Fruit fly (Drosophila melanogaster) whole organism, embryonic: ENCODE results near the gene CG8142.

Experiments used
- Antp ChIP-seq: fragments of 200-800 bp; sonication (Bioruptor generic); optimal IDR thresholded peaks from 3 replicates; lab custom pipeline; 2016; ENCODE audit warnings: missing biosample characterization, missing genetic modification characterization
- B-H1 ChIP-seq: fragments of 200-800 bp; sonication (Bioruptor generic); IDR thresholded peaks from 3 replicates; pipeline ENCODE4 v1.3.6; 2022; ENCODE audit warnings: missing biosample characterization, missing genetic modification characterization
- Bteb2 ChIP-seq: fragments of 200-800 bp; sonication (Bioruptor generic); optimal IDR thresholded peaks from 2 replicates; lab custom pipeline; 2016; ENCODE audit warnings: missing biosample characterization, missing genetic modification characterization
- CG11695 ChIP-seq: fragments of 200-800 bp; sonication (Bioruptor generic); IDR thresholded peaks from 3 replicates; pipeline ENCODE4 v1.3.6; 2022; ENCODE audit warnings: missing biosample characterization, missing genetic modification characterization
- CG13424 ChIP-seq: fragments of 200-800 bp; sonication (Bioruptor generic); optimal IDR thresholded peaks from 2 replicates; lab custom pipeline; 2019; ENCODE audit warnings: missing biosample characterization, mild to moderate bottlenecking, missing genetic modification characterization, moderate library complexity
- CG14014 ChIP-seq: fragments of 200-800 bp; sonication (Bioruptor generic); IDR thresholded peaks from 2 replicates; pipeline ENCODE4 v1.3.6; 2022; ENCODE audit warnings: missing biosample characterization, missing genetic modification characterization
- CG15514 ChIP-seq: fragments of 200-800 bp; sonication (Bioruptor generic); optimal IDR thresholded peaks from 3 replicates; lab custom pipeline; 2017; ENCODE audit warnings: missing biosample characterization, missing genetic modification characterization, mild to moderate bottlenecking, moderate library complexity, missing genetic modification reagents
- CG1603 ChIP-seq: fragments of 200-800 bp; sonication (Bioruptor generic); optimal IDR thresholded peaks from 2 replicates; lab custom pipeline; 2019; ENCODE audit warnings: missing biosample characterization, mild to moderate bottlenecking, missing genetic modification characterization, moderate library complexity
- CG16863 ChIP-seq: fragments of 200-800 bp; sonication (Bioruptor generic); optimal IDR thresholded peaks from 3 replicates; lab custom pipeline; 2016; ENCODE audit warnings: missing biosample characterization, missing genetic modification characterization
- CG17359 ChIP-seq: fragments of 200-800 bp; sonication (Bioruptor generic); optimal IDR thresholded peaks from 3 replicates; lab custom pipeline; 2018; ENCODE audit warnings: missing biosample characterization, mild to moderate bottlenecking, missing genetic modification characterization, moderate library complexity
- CG18599 ChIP-seq: fragments of 200-800 bp; sonication (Bioruptor generic); optimal IDR thresholded peaks from 3 replicates; lab custom pipeline; 2017; ENCODE audit warnings: missing biosample characterization, missing genetic modification characterization, mild to moderate bottlenecking, moderate library complexity, missing genetic modification reagents
- CG2889 ChIP-seq: fragments of 200-800 bp; sonication (Bioruptor generic); IDR thresholded peaks from 3 replicates; pipeline ENCODE4 v1.3.6; 2022; ENCODE audit warnings: missing biosample characterization, missing genetic modification characterization
- CG32532 ChIP-seq: fragments of 200-800 bp; sonication (Bioruptor generic); IDR thresholded peaks from 2 replicates; pipeline ENCODE4 v1.3.6; 2022; ENCODE audit warnings: missing biosample characterization, missing genetic modification characterization
- CG4424 ChIP-seq: fragments of 200-800 bp; sonication (Bioruptor generic); optimal IDR thresholded peaks from 3 replicates; lab custom pipeline; 2016; ENCODE audit warnings: missing biosample characterization, missing genetic modification characterization
- CG7556 ChIP-seq: fragments of 200-800 bp; sonication (Bioruptor generic); optimal IDR thresholded peaks from 2 replicates; lab custom pipeline; 2017; ENCODE audit warnings: missing biosample characterization, mild to moderate bottlenecking, missing genetic modification characterization
- CG7928 ChIP-seq: fragments of 200-800 bp; sonication (Bioruptor generic); optimal IDR thresholded peaks from 2 replicates; lab custom pipeline; 2017; ENCODE audit warnings: missing biosample characterization, mild to moderate bottlenecking, missing genetic modification characterization
- CG8290 ChIP-seq, 3 experiments: fragments of 200-800 bp; sonication (Bioruptor generic); optimal IDR thresholded peaks; 2 replicates each; lab custom pipeline; 2016 to 2019; ENCODE audit warnings: missing biosample characterization in 3 of 3, missing genetic modification characterization in 3 of 3, mild to moderate bottlenecking in 2 of 3, moderate library complexity in 1 of 3
- Dfd ChIP-seq, 2 experiments: fragments of >200 bp; optimal IDR thresholded peaks; 2 replicates each; lab custom pipeline; 2017; ENCODE audit warnings: missing biosample characterization in 2 of 2, missing genetic modification characterization in 2 of 2
- Dll ChIP-seq: fragments of 200-800 bp; sonication (Bioruptor generic); IDR thresholded peaks from 4 replicates; pipeline ENCODE4 v1.3.6; 2022; ENCODE audit warnings: missing biosample characterization, missing genetic modification characterization; ENCODE audit not compliant: partially characterized antibody
- HHEX ChIP-seq: fragments of 200-800 bp; sonication (Bioruptor generic); optimal IDR thresholded peaks from 3 replicates; lab custom pipeline; 2017; ENCODE audit warnings: missing biosample characterization, mild to moderate bottlenecking, missing genetic modification characterization, missing genetic modification reagents
- MBD-R2 ChIP-seq: fragments of 200-800 bp; sonication (Bioruptor generic); IDR thresholded peaks from 2 replicates; pipeline ENCODE4 v1.3.6; 2022; ENCODE audit warnings: missing biosample characterization, missing genetic modification characterization
- Meics ChIP-seq: fragments of 200-800 bp; sonication (Bioruptor generic); optimal IDR thresholded peaks from 2 replicates; lab custom pipeline; 2017; ENCODE audit warnings: missing biosample characterization, mild to moderate bottlenecking, missing genetic modification characterization
- NFAT ChIP-seq: fragments of 200-800 bp; sonication (Bioruptor generic); IDR thresholded peaks from 2 replicates; pipeline ENCODE4 v1.3.6; 2022; ENCODE audit warnings: missing biosample characterization, missing genetic modification characterization
- Ptx1 ChIP-seq: fragments of 200-800 bp; sonication (Bioruptor generic); IDR thresholded peaks from 2 replicates; pipeline ENCODE4 v1.3.6; 2022; ENCODE audit warnings: missing biosample characterization, missing genetic modification characterization
- Side ChIP-seq: fragments of 200-800 bp; sonication (Bioruptor generic); optimal IDR thresholded peaks from 2 replicates; lab custom pipeline; 2016; ENCODE audit warnings: missing biosample characterization, missing genetic modification characterization
- Trl ChIP-seq, 3 experiments: fragments of >200 bp in 2 of 3; fragments of 200-800 bp in 1 of 3; sonication (Bioruptor generic) in 1 of 3; optimal IDR thresholded peaks; 2 replicates in 1 of 3; 3 replicates in 2 of 3; lab custom pipeline; 2016 to 2017; ENCODE audit warnings: missing biosample characterization in 1 of 3, missing genetic modification characterization in 1 of 3
- al ChIP-seq: fragments of 200-800 bp; sonication (Bioruptor generic); IDR thresholded peaks from 2 replicates; pipeline ENCODE4 v1.3.6; 2022; ENCODE audit warnings: missing biosample characterization, missing genetic modification characterization
- bbx ChIP-seq: fragments of 200-800 bp; sonication (Bioruptor generic); IDR thresholded peaks from 2 replicates; pipeline ENCODE4 v1.3.6; 2022; ENCODE audit warnings: missing biosample characterization, missing genetic modification characterization; ENCODE audit not compliant: partially characterized antibody
- bowl ChIP-seq: fragments of 200-800 bp; sonication (Bioruptor generic); IDR thresholded peaks from 2 replicates; pipeline ENCODE4 v1.3.6; 2022; ENCODE audit warnings: missing biosample characterization, missing genetic modification characterization
- crc ChIP-seq: fragments of 200-800 bp; sonication (Bioruptor generic); optimal IDR thresholded peaks from 2 replicates; lab custom pipeline; 2016; ENCODE audit warnings: missing biosample characterization, missing genetic modification characterization
- dm ChIP-seq: fragments of 200-800 bp; sonication (Bioruptor generic); optimal IDR thresholded peaks from 3 replicates; lab custom pipeline; 2016; ENCODE audit warnings: missing biosample characterization, missing genetic modification characterization
- ewg ChIP-seq: fragments of 200-800 bp; sonication (Bioruptor generic); optimal IDR thresholded peaks from 3 replicates; lab custom pipeline; 2017; ENCODE audit warnings: mild to moderate bottlenecking, missing biosample characterization, missing genetic modification reagents, missing genetic modification characterization
- fd3F ChIP-seq: fragments of 200-800 bp; sonication (Bioruptor generic); optimal IDR thresholded peaks from 2 replicates; lab custom pipeline; 2018; ENCODE audit warnings: missing biosample characterization, mild to moderate bottlenecking, missing genetic modification characterization, moderate library complexity
- grau ChIP-seq: fragments of 200-800 bp; optimal IDR thresholded peaks from 3 replicates; lab custom pipeline; 2019; ENCODE audit warnings: missing biosample characterization, mild to moderate bottlenecking, missing genetic modification characterization, moderate library complexity
- gsb-n ChIP-seq: fragments of 200-800 bp; sonication (Bioruptor generic); optimal IDR thresholded peaks from 3 replicates; lab custom pipeline; 2018; ENCODE audit warnings: missing biosample characterization, mild to moderate bottlenecking, missing genetic modification characterization
- hbn ChIP-seq: fragments of 200-800 bp; sonication (Bioruptor generic); IDR thresholded peaks from 2 replicates; pipeline ENCODE4 v1.3.6; 2022; ENCODE audit warnings: missing biosample characterization, missing genetic modification characterization; ENCODE audit not compliant: partially characterized antibody
- lola ChIP-seq, 3 experiments: fragments of >200 bp in 2 of 3; fragments of 200-800 bp in 1 of 3; sonication (Bioruptor generic) in 1 of 3; optimal IDR thresholded peaks; 2 replicates each; lab custom pipeline; 2017 to 2019; ENCODE audit warnings: missing biosample characterization in 3 of 3, missing genetic modification characterization in 3 of 3, mild to moderate bottlenecking in 1 of 3, moderate library complexity in 1 of 3
- mam ChIP-seq: fragments of 200-800 bp; sonication (Bioruptor generic); optimal IDR thresholded peaks from 3 replicates; lab custom pipeline; 2016; ENCODE audit warnings: missing biosample characterization, missing genetic modification characterization
- nmo ChIP-seq: fragments of 200-800 bp; sonication (Bioruptor generic); optimal IDR thresholded peaks from 2 replicates; lab custom pipeline; 2018; ENCODE audit warnings: missing biosample characterization, mild to moderate bottlenecking, missing genetic modification characterization, moderate library complexity
- phol ChIP-seq: fragments of 200-800 bp; sonication (Bioruptor generic); optimal IDR thresholded peaks from 3 replicates; lab custom pipeline; 2018; ENCODE audit warnings: missing biosample characterization, mild to moderate bottlenecking, missing genetic modification characterization, moderate library complexity
- slbo ChIP-seq: fragments of 200-800 bp; sonication (Bioruptor generic); IDR thresholded peaks from 2 replicates; pipeline ENCODE4 v1.3.6; 2022; ENCODE audit warnings: missing biosample characterization, missing genetic modification characterization
- ssp ChIP-seq: fragments of 200-800 bp; sonication (Bioruptor generic); IDR thresholded peaks from 2 replicates; pipeline ENCODE4 v1.3.6; 2022; ENCODE audit warnings: missing biosample characterization, missing genetic modification characterization
- sug ChIP-seq: fragments of 200-800 bp; optimal IDR thresholded peaks from 2 replicates; lab custom pipeline; 2019; ENCODE audit warnings: missing biosample characterization, mild to moderate bottlenecking, missing genetic modification characterization, moderate library complexity
- tin ChIP-seq: fragments of 200-800 bp; sonication (Bioruptor generic); optimal IDR thresholded peaks from 3 replicates; lab custom pipeline; 2016; ENCODE audit warnings: missing biosample characterization, missing genetic modification characterization
- tio ChIP-seq: fragments of 200-800 bp; sonication (Bioruptor generic); optimal IDR thresholded peaks from 2 replicates; lab custom pipeline; 2017; ENCODE audit warnings: missing biosample characterization, missing genetic modification characterization, inconsistent platforms
- zfh2 ChIP-seq: fragments of 200-800 bp; sonication (Bioruptor generic); optimal IDR thresholded peaks from 2 replicates; lab custom pipeline; 2016; ENCODE audit warnings: missing biosample characterization, missing genetic modification characterization

The CG8142 gene

DNA sequence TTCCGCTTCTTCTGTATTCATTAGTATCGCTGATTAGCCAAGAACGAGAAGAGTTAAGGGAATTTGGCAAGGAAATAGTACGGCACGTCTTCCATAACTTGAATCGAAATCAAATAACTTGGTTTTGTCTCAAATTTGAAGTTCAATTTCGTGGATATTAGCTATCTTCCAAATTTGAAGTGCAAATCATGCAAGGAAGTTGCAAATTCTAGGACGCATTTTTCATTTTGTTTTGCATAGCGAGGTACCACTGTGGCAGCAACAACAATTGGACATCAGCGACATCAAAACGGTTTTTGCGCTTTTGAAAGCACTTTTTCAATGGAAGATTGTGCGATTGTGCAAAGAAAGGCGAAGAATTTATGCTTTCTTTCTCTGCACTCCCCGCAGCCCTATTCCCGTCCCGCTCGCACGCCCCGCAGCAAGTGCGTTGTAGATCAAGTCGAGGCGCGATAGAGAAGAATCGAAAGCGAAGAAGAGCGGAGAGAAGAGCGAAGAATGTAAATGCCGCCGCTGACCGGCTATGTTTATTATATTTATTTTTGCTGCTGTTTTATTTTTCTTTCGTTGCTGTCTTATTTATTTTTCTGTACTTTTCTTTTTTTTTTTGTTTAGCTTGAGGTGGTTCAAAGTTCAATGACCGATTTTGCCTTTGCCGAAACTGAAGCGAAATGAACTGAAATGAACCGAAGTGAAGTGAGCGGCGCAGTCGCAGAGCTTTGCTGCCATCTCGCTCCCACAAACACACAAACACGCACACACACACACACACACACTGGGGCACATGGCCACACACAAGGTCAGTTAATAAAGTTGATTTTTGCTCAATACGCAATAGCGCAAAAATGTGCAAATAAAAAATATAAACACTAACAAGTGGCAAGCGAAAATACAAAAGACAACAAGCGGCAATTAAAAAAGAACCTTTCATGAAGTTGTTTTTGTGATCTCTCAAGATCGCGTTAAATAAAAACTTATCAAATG, 36.9 kb upstream of the CG8142 start (continued):
- 0 out of 2 replicates have a peak, but pooled peaks have one; percentile 20 for TF ChIP-seq CG14014 (GFP tag; lab: Robert Waterston, UW)
- peak; percentile 81 for TF ChIP-seq slbo (GFP tag; lab: Robert Waterston, UW)
- peak; percentile 33 for TF ChIP-seq CG4424 (GFP tag; lab: Kevin White, UChicago)
- peak; percentile 74 for TF ChIP-seq CG32532 (GFP tag; lab: Robert Waterston, UW)
- peak; percentile 25 for TF ChIP-seq CG15514 (GFP tag; lab: Kevin White, UChicago)
- 0 out of 2 replicates have a peak, but pooled peaks have one; percentile 20 for TF ChIP-seq ssp (GFP tag; lab: Robert Waterston, UW)
- TF ChIP-seq Ptx1 (GFP tag; lab: Robert Waterston, UW) = peak; percentile 75
- TF ChIP-seq sug (tag; lab: Kevin White, UChicago) = peak; percentile 0
- peak; percentile 30 for TF ChIP-seq crc
- TF ChIP-seq CG13424 (tag; lab: Kevin White, UChicago) = peak; percentile 57
- TF ChIP-seq CG17359 (tag; lab: Kevin White, UChicago) = peak; percentile 55
- TF ChIP-seq HHEX (GFP tag; lab: Kevin White, UChicago) = peak; percentile 5
- 0 out of 3 replicates have a peak, but pooled peaks have one; percentile 27 for TF ChIP-seq CG2889
- TF ChIP-seq Meics (GFP tag; lab: Kevin White, UChicago) = peak; percentile 61
- TF ChIP-seq lola (GFP tag; optimal IDR thresholded peaks at IDR 0.05; lab: Kevin White, UChicago) = no peak
- TF ChIP-seq zfh2 (GFP tag; lab: Kevin White, UChicago) = peak; percentile 89
- peak; percentile 45 for TF ChIP-seq fd3F (GFP tag; lab: Kevin White, UChicago)
- TF ChIP-seq dm (GFP tag; lab: Kevin White, UChicago) = no peak
- TF ChIP-seq tin = peak; percentile 32
- TF ChIP-seq CG16863 (GFP tag; lab: Kevin White, UChicago) = peak; percentile 39
- peak; percentile 19 to 32 for TF ChIP-seq Trl (optimal IDR thresholded peaks at IDR 0.05; lab: Kevin White, UChicago)
- TF ChIP-seq Trl (GFP tag; optimal IDR thresholded peaks at IDR 0.05; lab: Kevin White, UChicago) = no peak
- TF ChIP-seq MBD-R2 (GFP tag; lab: Robert Waterston, UW) = peak; percentile 37; the same call in 1 of the 2 replicates
- TF ChIP-seq mam (GFP tag; lab: Kevin White, UChicago) = peak; percentile 78
- no peak for TF ChIP-seq bowl (GFP tag; lab: Robert Waterston, UW)
- TF ChIP-seq CG7928 (GFP tag; lab: Kevin White, UChicago) = peak; percentile 25
- TF ChIP-seq gsb-n (tag; lab: Kevin White, UChicago) = no peak
- peak; percentile 70 for TF ChIP-seq al (GFP tag; lab: Robert Waterston, UW)
- TF ChIP-seq bbx (GFP tag; lab: Robert Waterston, UW) = no peak
- no peak for TF ChIP-seq Dll (GFP tag; lab: Robert Waterston, UW)
- TF ChIP-seq CG1603 (tag; lab: Kevin White, UChicago) = peak; percentile 53
- TF ChIP-seq Dfd (GFP tag; optimal IDR thresholded peaks at IDR 0.05; lab: Kevin White, UChicago) = no peak
- peak; percentile 8 for TF ChIP-seq ewg (GFP tag; lab: Kevin White, UChicago)
- 0 out of 2 replicates have a peak, but pooled peaks have one; percentile 7 for TF ChIP-seq NFAT (GFP tag; lab: Robert Waterston, UW)
- TF ChIP-seq hbn (GFP tag; lab: Robert Waterston, UW) = no peak
- 0 out of 3 replicates have a peak, but pooled peaks have one; percentile 27 for TF ChIP-seq CG11695 (GFP tag; lab: Robert Waterston, UW)
- peak; percentile 1 for TF ChIP-seq CG7556 (GFP tag; lab: Kevin White, UChicago)
- TF ChIP-seq CG8290 (GFP tag; optimal IDR thresholded peaks at IDR 0.05; lab: Kevin White, UChicago) = no peak
- TF ChIP-seq CG8290 (tag; optimal IDR thresholded peaks at IDR 0.05; lab: Kevin White, UChicago) = peak in 1 of 2 experiments; percentile 85
- peak; percentile 69 for TF ChIP-seq CG18599
- peak; percentile 88 for TF ChIP-seq grau (tag; lab: Kevin White, UChicago)
- TF ChIP-seq Bteb2 = peak; percentile 16
- peak; percentile 68 for TF ChIP-seq Antp (GFP tag; lab: Kevin White, UChicago)
- TF ChIP-seq phol = peak; percentile 51
- TF ChIP-seq B-H1 = peak; percentile 38; the same call in 1 of the 3 replicates
- TF ChIP-seq nmo (GFP tag; lab: Kevin White, UChicago) = peak; percentile 16
- peak; percentile 44 for TF ChIP-seq tio (GFP tag; lab: Kevin White, UChicago)
- TF ChIP-seq Side (GFP tag; lab: Kevin White, UChicago) = peak; percentile 14
